Worm (Caenorhabditis elegans): Measurements from ENCODE around the gene B0361.3.

B0361.3 gene

ce11 chrIII:7298045-7298444, 16.8 kb downstream of the B0361.3 start:
- no peak for TF ChIP-seq isw-1 (GFP tag; IDR thresholded peaks at IDR 0.05)
- no peak for TF ChIP-seq pag-3 (tag; optimal IDR thresholded peaks at IDR 0.05; ENCODE audit: borderline replicate concordance, insufficient read depth)
- peak in 4 of 6 experiments; percentile 17 to 89 (median 46) for TF ChIP-seq elt-3 (tag; optimal IDR thresholded peaks at IDR 0.05)
- TF ChIP-seq mep-1 (tag; optimal IDR thresholded peaks at IDR 0.05): no peak
- TF ChIP-seq efl-1 (optimal IDR thresholded peaks at IDR 0.05): no peak
- peak in 1 of 2 experiments; percentile 85 for TF ChIP-seq efl-1 (GFP tag; optimal IDR thresholded peaks at IDR 0.05 in 1 of 2)
- TF ChIP-seq snu-23 (GFP tag; optimal IDR thresholded peaks at IDR 0.05): peak; percentile 14
- TF ChIP-seq lsy-2 (tag; optimal IDR thresholded peaks at IDR 0.05): peak; percentile 2 to 32
- TF ChIP-seq blmp-1 (tag; optimal IDR thresholded peaks at IDR 0.05): peak; percentile 81
- no peak for TF ChIP-seq ceh-90 (tag; optimal IDR thresholded peaks at IDR 0.05)
- TF ChIP-seq nhr-71 (tag; optimal IDR thresholded peaks at IDR 0.05): peak; percentile 10
- peak; percentile 80 for TF ChIP-seq nhr-85 (tag)
- no peak for TF ChIP-seq tbx-2 (tag; optimal IDR thresholded peaks at IDR 0.05)
- no peak for TF ChIP-seq tlp-1 (tag; optimal IDR thresholded peaks at IDR 0.05)
- TF ChIP-seq nhr-20 (tag; optimal IDR thresholded peaks at IDR 0.05): peak; percentile 15
- peak; percentile 54 for TF ChIP-seq lin-14 (GFP tag; optimal IDR thresholded peaks at IDR 0.05)

ce11 chrIII:7299466-7299865, 18.2 kb downstream of the B0361.3 start, which contains the start of the genes B0361.14 and B0361.9:
Gene B0361.14 (minus strand): TSS chrIII:7299531.
Gene B0361.9 (minus strand): TSS chrIII:7299631.
- TF ChIP-seq lir-3 (tag; optimal IDR thresholded peaks at IDR 0.05; ENCODE audit: poor library complexity) (no peak), lin-15B (tag; optimal IDR thresholded peaks at IDR 0.05) (no peak), nhr-19 (GFP tag; conservative IDR thresholded peaks at IDR 0.05) (no peak), nhr-85 (tag) (peak; percentile 67), pqm-1 (tag; optimal IDR thresholded peaks at IDR 0.05) (no peak), ceh-88 (GFP tag; IDR thresholded peaks at IDR 0.05) (no peak), snpc-4 (tag; optimal IDR thresholded peaks at IDR 0.05) (no peak), irx-1 (tag; optimal IDR thresholded peaks at IDR 0.05) (no peak), egl-27 (tag; optimal IDR thresholded peaks at IDR 0.05) (no peak), efl-1 (optimal IDR thresholded peaks at IDR 0.05) (no peak), efl-1 (GFP tag; optimal IDR thresholded peaks at IDR 0.05 in 1 of 2) (peak in 1 of 2 experiments; percentile 84), lsy-2 (tag; optimal IDR thresholded peaks at IDR 0.05) (peak in 1 of 2 experiments; percentile 28), aly-2 (tag; optimal IDR thresholded peaks at IDR 0.05) (no peak), rnt-1 (tag; optimal IDR thresholded peaks at IDR 0.05) (peak; percentile 0), mep-1 (tag; optimal IDR thresholded peaks at IDR 0.05) (peak; percentile 1), nhr-76 (tag; optimal IDR thresholded peaks at IDR 0.05) (no peak), tbx-2 (tag; optimal IDR thresholded peaks at IDR 0.05) (no peak), efl-3 (GFP tag; optimal IDR thresholded peaks at IDR 0.05) (no peak), lin-14 (GFP tag; optimal IDR thresholded peaks at IDR 0.05) (peak; percentile 41), isw-1 (GFP tag; IDR thresholded peaks at IDR 0.05) (no peak), nhr-20 (tag; optimal IDR thresholded peaks at IDR 0.05) (peak; percentile 47), snu-23 (GFP tag; optimal IDR thresholded peaks at IDR 0.05) (peak; percentile 33), pag-3 (tag; optimal IDR thresholded peaks at IDR 0.05; ENCODE audit: borderline replicate concordance, insufficient read depth) (no peak), C16A3.4 (tag; optimal IDR thresholded peaks at IDR 0.05) (no peak), blmp-1 (tag; optimal IDR thresholded peaks at IDR 0.05) (peak; percentile 94), nhr-71 (tag; optimal IDR thresholded peaks at IDR 0.05) (peak; percentile 25), elt-3 (tag; optimal IDR thresholded peaks at IDR 0.05) (peak in 2 of 6 experiments; percentile 13 to 26), lin-35 (GFP tag; optimal IDR thresholded peaks at IDR 0.05) (peak in 1 of 2 experiments; percentile 20)

- TF ChIP-seq lin-39 (tag; optimal IDR thresholded peaks at IDR 0.05): no peak
- TF ChIP-seq ztf-11 (tag; optimal IDR thresholded peaks at IDR 0.05): no peak
- TF ChIP-seq sup-37 (GFP tag; optimal IDR thresholded peaks at IDR 0.05): no peak
- TF ChIP-seq nhr-76 (tag; optimal IDR thresholded peaks at IDR 0.05): no peak
- TF ChIP-seq vab-15 (tag; optimal IDR thresholded peaks at IDR 0.05): no peak
- TF ChIP-seq tbx-2 (tag; optimal IDR thresholded peaks at IDR 0.05): peak; percentile 63
- peak; percentile 50 to 72 for TF ChIP-seq lsy-2 (tag; optimal IDR thresholded peaks at IDR 0.05)
- peak in 3 of 6 experiments; percentile 27 to 90 (median 89) for TF ChIP-seq elt-3 (tag; optimal IDR thresholded peaks at IDR 0.05)
- peak; percentile 36; the same call in 1 of the 2 replicates for TF ChIP-seq grh-1 (GFP tag; IDR thresholded peaks at IDR 0.05)
- TF ChIP-seq ceh-88 (GFP tag; IDR thresholded peaks at IDR 0.05): no peak
- no peak for TF ChIP-seq tlp-1 (tag; optimal IDR thresholded peaks at IDR 0.05)
- no peak for TF ChIP-seq egl-27 (tag; optimal IDR thresholded peaks at IDR 0.05)
- TF ChIP-seq unc-86 (tag; optimal IDR thresholded peaks at IDR 0.05): no peak
- TF ChIP-seq swsn-7 (tag; optimal IDR thresholded peaks at IDR 0.05): no peak
- peak; percentile 54 for TF ChIP-seq nhr-47 (tag; optimal IDR thresholded peaks at IDR 0.05)
- no peak for TF ChIP-seq ceh-82 (tag; optimal IDR thresholded peaks at IDR 0.05)
- TF ChIP-seq unc-98 (GFP tag; IDR thresholded peaks at IDR 0.05): no peak
- no peak for TF ChIP-seq hlh-17 (GFP tag; optimal IDR thresholded peaks at IDR 0.05; ENCODE audit: borderline replicate concordance)
- no peak for TF ChIP-seq nhr-28 (tag; optimal IDR thresholded peaks at IDR 0.05)
- no peak for TF ChIP-seq unc-130 (tag; optimal IDR thresholded peaks at IDR 0.05)
- peak in 1 of 2 experiments; percentile 8 for TF ChIP-seq efl-1 (optimal IDR thresholded peaks at IDR 0.05)
- peak in 1 of 2 experiments; percentile 85 for TF ChIP-seq efl-1 (GFP tag; optimal IDR thresholded peaks at IDR 0.05 in 1 of 2)
- peak; percentile 64 for TF ChIP-seq blmp-1 (tag; optimal IDR thresholded peaks at IDR 0.05)
- no peak for TF ChIP-seq fkh-10 (GFP tag; optimal IDR thresholded peaks at IDR 0.05)
- no peak for TF ChIP-seq nhr-12 (tag; optimal IDR thresholded peaks at IDR 0.05)
- no peak for TF ChIP-seq rnt-1 (tag; optimal IDR thresholded peaks at IDR 0.05)
- TF ChIP-seq dsc-1 (tag; optimal IDR thresholded peaks at IDR 0.05): no peak
Observed at ce11 chrIII:7300169-7300568, 18.9 kb downstream of the B0361.3 start.

Data from whole organism, L1 larva.